Worm (Caenorhabditis elegans) whole organism, young adult: Measurements from ENCODE around the gene T21E8.4.

Source experiments
- B0035.1 ChIP-seq: sonication (generic microtip); optimal IDR thresholded peaks from 2 replicates; lab custom pipeline; 2016; ENCODE audit warnings: missing genetic modification characterization, mild to moderate bottlenecking, missing compliant biosample characterization, missing genotype, missing genetic modification reagents
- C06A6.2 ChIP-seq: fragments of 200-800 bp; sonication (Bioruptor generic); conservative IDR thresholded peaks from 2 replicates; pipeline ENCODE4 v1.3.6; 2022; ENCODE audit warnings: missing genetic modification characterization, missing compliant biosample characterization
- F55B11.4 ChIP-seq: sonication (generic microtip); optimal IDR thresholded peaks from 2 replicates; lab custom pipeline; 2016; ENCODE audit warnings: missing compliant biosample characterization, missing genetic modification characterization, borderline replicate concordance; ENCODE audit not compliant: insufficient read depth
- F57A8.1 ChIP-seq: fragments of 200-800 bp; sonication (Bioruptor generic); optimal IDR thresholded peaks from 2 replicates; lab custom pipeline; 2018; ENCODE audit warnings: mild to moderate bottlenecking, missing genetic modification characterization, moderate library complexity, missing compliant biosample characterization
- K12H6.12 ChIP-seq: fragments of 200-800 bp; sonication (Bioruptor generic); optimal IDR thresholded peaks from 2 replicates; lab custom pipeline; 2018; ENCODE audit warnings: mild to moderate bottlenecking, missing genetic modification characterization, missing compliant biosample characterization
- T07F8.4 ChIP-seq: sonication (generic microtip); optimal IDR thresholded peaks from 2 replicates; lab custom pipeline; 2016; ENCODE audit warnings: mild to moderate bottlenecking, missing genetic modification characterization, moderate library complexity, missing compliant biosample characterization
- Y53F4B.3 ChIP-seq: fragments of 200-800 bp; sonication (Bioruptor generic); IDR thresholded peaks from 2 replicates; pipeline ENCODE4 v1.3.6; 2022; ENCODE audit warnings: missing genetic modification reagents, missing genetic modification characterization, missing compliant biosample characterization
- Y67H2A.10 ChIP-seq: fragments of 200-800 bp; sonication (Bioruptor generic); conservative IDR thresholded peaks from 2 replicates; pipeline ENCODE4 v1.3.6; 2022; ENCODE audit warnings: missing genetic modification reagents, missing genetic modification characterization, missing compliant biosample characterization
- Y95B8A.8 ChIP-seq: fragments of 200-800 bp; sonication (Bioruptor generic); IDR thresholded peaks from 2 replicates; pipeline ENCODE4 v1.3.6; 2022; ENCODE audit warnings: missing genetic modification reagents, missing genetic modification characterization, missing compliant biosample characterization
- ZK185.1 ChIP-seq: sonication (generic microtip); optimal IDR thresholded peaks from 2 replicates; lab custom pipeline; 2016; ENCODE audit warnings: mild to moderate bottlenecking, missing genetic modification characterization, missing compliant biosample characterization; ENCODE audit not compliant: poor library complexity, severe bottlenecking
- atf-7 ChIP-seq: sonication (generic microtip); optimal IDR thresholded peaks from 2 replicates; lab custom pipeline; 2017; ENCODE audit warnings: mild to moderate bottlenecking, missing genetic modification characterization, missing compliant biosample characterization
- attf-5 ChIP-seq: fragments of 200-800 bp; sonication (Bioruptor generic); optimal IDR thresholded peaks from 2 replicates; lab custom pipeline; 2018; ENCODE audit warnings: mild to moderate bottlenecking, missing genetic modification characterization, missing compliant biosample characterization
- bed-1 ChIP-seq: fragments of 200-800 bp; sonication (Bioruptor generic); IDR thresholded peaks from 2 replicates; pipeline ENCODE4 v1.3.6; 2022; ENCODE audit warnings: missing genetic modification reagents, missing genetic modification characterization, missing compliant biosample characterization
- bed-2 ChIP-seq: fragments of 200-800 bp; sonication (Bioruptor generic); IDR thresholded peaks from 2 replicates; pipeline ENCODE4 v1.3.6; 2022; ENCODE audit warnings: missing genetic modification reagents, missing genetic modification characterization, missing compliant biosample characterization
- cebp-1 ChIP-seq, 2 experiments: fragments of 200-800 bp in 1 of 2; sonication (Bioruptor generic) in 1 of 2; sonication (generic microtip) in 1 of 2; IDR thresholded peaks in 1 of 2; optimal IDR thresholded peaks in 1 of 2; 2 replicates each; pipeline versions ENCODE4 v1.3.6 to Lab custom; 2017 to 2022; ENCODE audit warnings: missing compliant biosample characterization in 2 of 2, missing genetic modification characterization in 2 of 2, mild to moderate bottlenecking in 1 of 2, missing genetic modification reagents in 1 of 2, moderate library complexity in 1 of 2
- cebp-2 ChIP-seq: fragments of 200-800 bp; sonication (Bioruptor generic); IDR thresholded peaks from 2 replicates; pipeline ENCODE4 v1.3.6; 2022; ENCODE audit warnings: missing genetic modification characterization, missing compliant biosample characterization
- ceh-40 ChIP-seq: fragments of 200-800 bp; sonication (Bioruptor generic); IDR thresholded peaks from 2 replicates; pipeline ENCODE4 v1.3.6; 2022; ENCODE audit warnings: missing genetic modification characterization, missing compliant biosample characterization
- chd-7 ChIP-seq: sonication (generic microtip); optimal IDR thresholded peaks from 2 replicates; lab custom pipeline; 2016; ENCODE audit warnings: mild to moderate bottlenecking, missing genetic modification characterization, moderate library complexity, missing compliant biosample characterization
- dox-1 ChIP-seq: fragments of 200-800 bp; sonication (Bioruptor generic); IDR thresholded peaks from 2 replicates; pipeline ENCODE4 v1.3.6; 2022; ENCODE audit warnings: missing genetic modification reagents, missing genetic modification characterization, missing compliant biosample characterization
- egl-44 ChIP-seq: fragments of 200-800 bp; sonication (Bioruptor generic); IDR thresholded peaks from 2 replicates; pipeline ENCODE4 v1.3.6; 2022; ENCODE audit warnings: missing genetic modification reagents, missing genetic modification characterization, missing compliant biosample characterization
- hlh-12 ChIP-seq: sonication (generic microtip); optimal IDR thresholded peaks from 2 replicates; lab custom pipeline; 2016; ENCODE audit warnings: missing genetic modification characterization, missing compliant biosample characterization
- hmg-1.2 ChIP-seq: fragments of 200-800 bp; sonication (Bioruptor generic); IDR thresholded peaks from 2 replicates; pipeline ENCODE4 v1.3.6; 2022; ENCODE audit warnings: missing genetic modification reagents, missing genetic modification characterization, missing compliant biosample characterization
- let-607 ChIP-seq, 2 experiments: fragments of 200-800 bp in 1 of 2; sonication (Bioruptor generic) in 1 of 2; sonication (generic microtip) in 1 of 2; optimal IDR thresholded peaks; 2 replicates each; lab custom pipeline; 2016 to 2018; ENCODE audit warnings: mild to moderate bottlenecking in 2 of 2, missing compliant biosample characterization in 2 of 2, missing genetic modification characterization in 2 of 2, moderate library complexity in 2 of 2, missing genotype in 1 of 2
- lin-35 ChIP-seq, 3 experiments: fragments of 150-350 bp in 2 of 3; sonication (generic microtip) in 1 of 3; optimal IDR thresholded peaks; 2 replicates each; lab custom pipeline; 2014 to 2018; ENCODE audit warnings: missing biosample characterization in 3 of 3, missing genetic modification characterization in 3 of 3, missing genetic modification reagents in 3 of 3
- lin-40 ChIP-seq: sonication (generic microtip); optimal IDR thresholded peaks from 2 replicates; lab custom pipeline; 2016; ENCODE audit warnings: missing genetic modification characterization, mild to moderate bottlenecking, missing compliant biosample characterization, missing genotype, missing genetic modification reagents
- lir-1 ChIP-seq: fragments of 200-800 bp; sonication (Bioruptor generic); conservative IDR thresholded peaks from 2 replicates; pipeline ENCODE4 v1.3.6; 2022; ENCODE audit warnings: missing genetic modification reagents, missing genetic modification characterization, missing compliant biosample characterization
- lsl-1 ChIP-seq: fragments of 200-800 bp; sonication (Bioruptor generic); optimal IDR thresholded peaks from 2 replicates; lab custom pipeline; 2018; ENCODE audit warnings: mild to moderate bottlenecking, missing genetic modification characterization, moderate library complexity, missing compliant biosample characterization
- lsy-27 ChIP-seq: sonication (generic microtip); optimal IDR thresholded peaks from 2 replicates; lab custom pipeline; 2017; ENCODE audit warnings: missing genetic modification characterization, mild to moderate bottlenecking, missing compliant biosample characterization, antibody characterized with exemption, missing genotype, borderline replicate concordance; ENCODE audit not compliant: insufficient read depth
- madf-6 ChIP-seq: fragments of 200-800 bp; sonication (Bioruptor generic); IDR thresholded peaks from 2 replicates; pipeline ENCODE4 v1.3.6; 2022; ENCODE audit warnings: missing genetic modification reagents, missing genetic modification characterization, missing compliant biosample characterization
- mes-4 ChIP-seq: sonication (generic microtip); optimal IDR thresholded peaks from 2 replicates; lab custom pipeline; 2016; ENCODE audit warnings: missing genotype, missing genetic modification characterization, missing compliant biosample characterization
- nfya-2 ChIP-seq: fragments of 200-800 bp; sonication (Bioruptor generic); IDR thresholded peaks from 2 replicates; pipeline ENCODE4 v1.3.6; 2022; ENCODE audit warnings: missing genetic modification reagents, missing genetic modification characterization, missing compliant biosample characterization
- nhr-120 ChIP-seq: fragments of 200-800 bp; sonication (Bioruptor generic); IDR thresholded peaks from 2 replicates; pipeline ENCODE4 v1.3.6; 2022; ENCODE audit warnings: missing genetic modification characterization, missing compliant biosample characterization
- nhr-179 ChIP-seq: sonication (generic microtip); optimal IDR thresholded peaks from 2 replicates; lab custom pipeline; 2016; ENCODE audit warnings: mild to moderate bottlenecking, missing genetic modification characterization, missing compliant biosample characterization
- nhr-80 ChIP-seq: sonication (generic microtip); optimal IDR thresholded peaks from 2 replicates; lab custom pipeline; 2016; ENCODE audit warnings: missing genetic modification characterization, missing compliant biosample characterization
- nhr-90 ChIP-seq: sonication (generic microtip); optimal IDR thresholded peaks from 2 replicates; lab custom pipeline; 2016; ENCODE audit warnings: missing genotype, mild to moderate bottlenecking, missing genetic modification characterization, missing compliant biosample characterization
- pha-4 ChIP-seq: fragments of 150-350 bp; sonication (generic microtip); optimal IDR thresholded peaks from 2 replicates; lab custom pipeline; 2014; ENCODE audit warnings: missing biosample characterization, missing genetic modification reagents, missing genetic modification characterization
- sdz-38 ChIP-seq: sonication (generic microtip); optimal IDR thresholded peaks from 2 replicates; lab custom pipeline; 2016; ENCODE audit warnings: missing genotype, missing genetic modification characterization, missing compliant biosample characterization
- snpc-1.3 ChIP-seq: sonication (generic microtip); optimal IDR thresholded peaks from 2 replicates; lab custom pipeline; 2017; ENCODE audit warnings: missing genetic modification characterization, mild to moderate bottlenecking, missing compliant biosample characterization, antibody characterized with exemption, moderate library complexity, missing genotype, missing genetic modification reagents; ENCODE audit not compliant: insufficient read depth
- somi-1 ChIP-seq: fragments of 200-800 bp; sonication (Bioruptor generic); optimal IDR thresholded peaks from 2 replicates; lab custom pipeline; 2018; ENCODE audit warnings: mild to moderate bottlenecking, missing genetic modification characterization, missing compliant biosample characterization
- tbx-9 ChIP-seq: sonication (generic microtip); optimal IDR thresholded peaks from 2 replicates; lab custom pipeline; 2016; ENCODE audit warnings: borderline replicate concordance, missing genetic modification characterization, inconsistent platforms, missing compliant biosample characterization
- unc-130 ChIP-seq: sonication (generic microtip); optimal IDR thresholded peaks from 2 replicates; lab custom pipeline; 2016; ENCODE audit warnings: missing genetic modification reagents, missing genetic modification characterization, missing compliant biosample characterization
- ztf-3 ChIP-seq: fragments of 200-800 bp; sonication (Bioruptor generic); optimal IDR thresholded peaks from 2 replicates; lab custom pipeline; 2018; ENCODE audit warnings: mild to moderate bottlenecking, missing genetic modification characterization, missing compliant biosample characterization

The T21E8.4 gene

ce11 chrX:10896498-10896897 is 15.9 kb downstream of the T21E8.4 start, which contains the start of gene haly-1:
Gene haly-1, minus strand, starts transcription at chrX:10896598.
- TF ChIP-seq ztf-3 (GFP tag; lab: Kevin White, UChicago) (no peak), let-607 (tag; optimal IDR thresholded peaks at IDR 0.05; lab: Kevin White, UChicago) (no peak), atf-7 (tag; lab: Kevin White, UChicago) (no peak), unc-130 (GFP tag; lab: Kevin White, UChicago) (no peak), lsl-1 (GFP tag; lab: Kevin White, UChicago) (no peak), madf-6 (no peak), nhr-179 (tag; lab: Kevin White, UChicago) (no peak), B0035.1 (tag; lab: Kevin White, UChicago) (no peak), C06A6.2 (GFP tag; lab: Robert Waterston, UW) (no peak), cebp-2 (GFP tag; lab: Robert Waterston, UW) (no peak), lin-35 (GFP tag; optimal IDR thresholded peaks at IDR 0.05; lab: Kevin White, UChicago) (no peak), egl-44 (GFP tag; lab: Robert Waterston, UW) (no peak), pha-4 (tag; lab: Kevin White, UChicago) (no peak), nhr-120 (GFP tag; lab: Robert Waterston, UW) (no peak), Y95B8A.8 (GFP tag; lab: Robert Waterston, UW) (no peak), sdz-38 (tag; lab: Kevin White, UChicago) (no peak), F55B11.4 (no peak)

ce11 chrX:10900079-10900724 is 19.6 kb downstream of the T21E8.4 start, which contains the start of gene suca-1:
Gene suca-1, minus strand, starts transcription at chrX:10900114.
- TF ChIP-seq nhr-90 (tag; lab: Kevin White, UChicago) (no peak), nfya-2 (GFP tag; lab: Robert Waterston, UW) (no peak), ceh-40 (GFP tag; lab: Robert Waterston, UW) (no peak), nhr-80 (tag; lab: Kevin White, UChicago) (peak; percentile 85), bed-2 (no peak), lsl-1 (GFP tag; lab: Kevin White, UChicago) (no peak), lsy-27 (no peak), snpc-1.3 (no peak), tbx-9 (tag; lab: Kevin White, UChicago) (no peak), B0035.1 (tag; lab: Kevin White, UChicago) (no peak), bed-1 (GFP tag; lab: Robert Waterston, UW) (no peak), dox-1 (GFP tag; lab: Robert Waterston, UW) (peak; percentile 45), lin-40 (tag; lab: Kevin White, UChicago) (peak; percentile 8), ztf-3 (GFP tag; lab: Kevin White, UChicago) (no peak), F57A8.1 (GFP tag; lab: Kevin White, UChicago) (no peak), Y53F4B.3 (GFP tag; lab: Robert Waterston, UW) (no peak), ZK185.1 (tag; lab: Kevin White, UChicago) (no peak), unc-130 (GFP tag; lab: Kevin White, UChicago) (no peak)

- TF ChIP-seq lir-1, result no peak
- peak; percentile 46 for TF ChIP-seq lin-40 (tag; lab: Kevin White, UChicago)
- TF ChIP-seq ZK185.1 (tag; lab: Kevin White, UChicago), result peak; percentile 31
- no peak for TF ChIP-seq cebp-1 (GFP tag; IDR thresholded peaks at IDR 0.05; lab: Robert Waterston, UW)
- peak; percentile 35 for TF ChIP-seq cebp-1 (tag; optimal IDR thresholded peaks at IDR 0.05; lab: Kevin White, UChicago)
- TF ChIP-seq Y67H2A.10 (GFP tag; lab: Robert Waterston, UW), result no peak
- no peak for TF ChIP-seq hlh-12
- TF ChIP-seq somi-1 (GFP tag; lab: Kevin White, UChicago), result peak; percentile 45
- peak; percentile 45 for TF ChIP-seq chd-7
- TF ChIP-seq hmg-1.2, result peak; percentile 40; the same call in 1 of the 2 replicates
- peak; percentile 49; the same call in 1 of the 2 replicates for TF ChIP-seq dox-1 (GFP tag; lab: Robert Waterston, UW)
- TF ChIP-seq snpc-1.3, result no peak
- TF ChIP-seq mes-4 (tag; lab: Kevin White, UChicago), result no peak
- peak; percentile 53 for TF ChIP-seq attf-5 (GFP tag; lab: Kevin White, UChicago)
- TF ChIP-seq K12H6.12, result peak; percentile 57
- TF ChIP-seq let-607 (tag; optimal IDR thresholded peaks at IDR 0.05; lab: Kevin White, UChicago), result no peak
- no peak for TF ChIP-seq bed-2
- no peak for TF ChIP-seq T07F8.4 (tag; lab: Kevin White, UChicago)
These were observed 20.3 kb downstream of the T21E8.4 start for ce11 chrX:10900952-10901351.
